Worm (Caenorhabditis elegans) whole organism, L3 larva: Measurements from ENCODE around the gene tofu-6.

Experiments used
- aly-2 ChIP-seq: fragments of 150-350 bp; optimal IDR thresholded peaks from 2 replicates; lab custom pipeline; 2014; ENCODE audit warnings: missing biosample characterization, missing genetic modification characterization
- ama-1 ChIP-seq: fragments of 150-350 bp; optimal IDR thresholded peaks from 2 replicates; lab custom pipeline; 2018
- ceh-82 ChIP-seq: fragments of 150-350 bp; optimal IDR thresholded peaks from 2 replicates; lab custom pipeline; 2014; ENCODE audit warnings: missing biosample characterization, missing genetic modification characterization
- fkh-10 ChIP-seq: sonication (generic microtip); optimal IDR thresholded peaks from 2 replicates; lab custom pipeline; 2017; ENCODE audit warnings: missing biosample characterization, missing genetic modification reagents, missing genetic modification characterization
- lin-39 ChIP-seq: fragments of 150-350 bp; optimal IDR thresholded peaks from 2 replicates; lab custom pipeline; 2018; ENCODE audit warnings: missing biosample characterization, missing genetic modification reagents, missing genetic modification characterization
- nhr-11 ChIP-seq: fragments of 150-350 bp; optimal IDR thresholded peaks from 2 replicates; lab custom pipeline; 2014; ENCODE audit warnings: missing biosample characterization, missing genetic modification characterization
- nhr-12 ChIP-seq: fragments of 150-350 bp; optimal IDR thresholded peaks from 2 replicates; lab custom pipeline; 2014; ENCODE audit warnings: missing biosample characterization, missing genetic modification characterization
- nhr-25 ChIP-seq: sonication (generic microtip); optimal IDR thresholded peaks from 2 replicates; lab custom pipeline; 2017; ENCODE audit warnings: missing biosample characterization, missing genetic modification characterization
- nhr-76 ChIP-seq: fragments of 150-350 bp; sonication (generic microtip); optimal IDR thresholded peaks from 5 replicates; lab custom pipeline; 2014; ENCODE audit warnings: missing biosample characterization, missing genetic modification characterization
- nhr-77 ChIP-seq: fragments of 150-350 bp; optimal IDR thresholded peaks from 2 replicates; lab custom pipeline; 2014; ENCODE audit warnings: missing biosample characterization, missing genetic modification characterization
- pha-4 ChIP-seq: fragments of 150-350 bp; optimal IDR thresholded peaks from 2 replicates; lab custom pipeline; 2014; ENCODE audit warnings: missing biosample characterization, missing genetic modification reagents, missing genetic modification characterization
- sea-2 ChIP-seq: fragments of 150-350 bp; sonication (generic microtip); optimal IDR thresholded peaks from 4 replicates; lab custom pipeline; 2014; ENCODE audit warnings: missing biosample characterization, missing genetic modification reagents, missing genetic modification characterization
- tbx-2 ChIP-seq: sonication (generic microtip); optimal IDR thresholded peaks from 2 replicates; lab custom pipeline; 2016; ENCODE audit warnings: mild to moderate bottlenecking, missing genetic modification characterization, missing compliant biosample characterization
- ztf-11 ChIP-seq: fragments of 150-350 bp; optimal IDR thresholded peaks from 2 replicates; lab custom pipeline; 2014; ENCODE audit warnings: missing biosample characterization, missing genetic modification characterization

DNA sequence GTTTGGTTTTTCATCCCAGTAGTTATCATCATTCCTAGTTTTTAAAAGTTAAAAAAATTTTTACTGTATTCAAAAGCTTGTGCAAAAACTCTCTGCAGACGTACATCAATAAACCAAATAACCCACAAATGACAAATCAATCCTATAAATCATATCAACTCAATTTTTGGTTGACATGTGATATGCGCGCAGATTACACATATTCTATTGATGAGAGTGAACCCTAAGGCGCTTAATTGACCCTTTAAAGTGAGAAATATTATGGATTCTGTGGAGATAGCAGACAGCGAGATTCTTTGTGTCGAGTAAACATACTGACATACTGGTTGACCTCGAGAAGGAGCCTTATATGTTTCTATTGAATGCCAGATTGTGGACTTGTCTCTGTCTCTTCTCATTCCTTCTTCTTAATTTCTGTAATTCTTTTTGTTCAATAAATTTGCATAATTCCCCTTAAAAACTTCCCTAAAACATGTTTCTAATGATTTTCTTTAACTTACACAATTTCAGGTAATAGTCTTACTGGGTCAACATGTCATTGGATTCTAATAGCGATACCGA is 4.8 kb upstream of the tofu-6 start, which contains the start of gene EEED8.2:
- no peak for TF ChIP-seq fkh-10
- no peak for TF ChIP-seq nhr-77 (tag; lab: Kevin White, UChicago)
- no peak for TF ChIP-seq ama-1 (lab: Kevin White, UChicago)
- TF ChIP-seq lin-39, result no peak
- TF ChIP-seq ceh-82 (tag; lab: Kevin White, UChicago), result no peak
- no peak for TF ChIP-seq tbx-2 (tag; lab: Kevin White, UChicago)
- TF ChIP-seq pha-4, result peak; percentile 26
- no peak for TF ChIP-seq aly-2 (tag; lab: Kevin White, UChicago)
- TF ChIP-seq ztf-11 (tag; lab: Kevin White, UChicago), result no peak
- TF ChIP-seq nhr-76 (tag; lab: Kevin White, UChicago), result no peak
- no peak for TF ChIP-seq nhr-11 (tag; lab: Kevin White, UChicago)
- TF ChIP-seq nhr-25 (tag; lab: Kevin White, UChicago), result no peak
- no peak for TF ChIP-seq nhr-12
- no peak for TF ChIP-seq sea-2 (GFP tag; lab: Kevin White, UChicago)
